Worm (Caenorhabditis elegans): Measurements from ENCODE around the gene F19B6.1.

ce11 chrIV:12349639-12350038 is 13.8 kb upstream of the F19B6.1 start, which contains the start of gene best-22:
- TF ChIP-seq T26A8.4 (GFP tag; IDR thresholded peaks at IDR 0.05) (no peak), F49E8.2 (tag; optimal IDR thresholded peaks at IDR 0.05; ENCODE audit: borderline replicate concordance) (no peak), mxl-2 (GFP tag; conservative IDR thresholded peaks at IDR 0.05) (no peak), F10B5.3 (tag; optimal IDR thresholded peaks at IDR 0.05) (no peak), nhr-237 (tag; optimal IDR thresholded peaks at IDR 0.05) (no peak), mdl-1 (tag; optimal IDR thresholded peaks at IDR 0.05) (no peak), nhr-6 (tag; optimal IDR thresholded peaks at IDR 0.05) (no peak), lin-15B (tag; optimal IDR thresholded peaks at IDR 0.05) (no peak), ceh-32 (tag; optimal IDR thresholded peaks at IDR 0.05; ENCODE audit: poor library complexity) (no peak), fkh-10 (GFP tag; optimal IDR thresholded peaks at IDR 0.05) (no peak), madf-9 (GFP tag; conservative IDR thresholded peaks at IDR 0.05) (no peak)

Measured in whole organism, L4 larva.